Worm (Caenorhabditis elegans): Measurements from ENCODE around the gene R10E4.1.
A peak's percentile ranks its signal among the peaks of the same experiment; 100 is the strongest.

Gene R10E4.1

DNA sequence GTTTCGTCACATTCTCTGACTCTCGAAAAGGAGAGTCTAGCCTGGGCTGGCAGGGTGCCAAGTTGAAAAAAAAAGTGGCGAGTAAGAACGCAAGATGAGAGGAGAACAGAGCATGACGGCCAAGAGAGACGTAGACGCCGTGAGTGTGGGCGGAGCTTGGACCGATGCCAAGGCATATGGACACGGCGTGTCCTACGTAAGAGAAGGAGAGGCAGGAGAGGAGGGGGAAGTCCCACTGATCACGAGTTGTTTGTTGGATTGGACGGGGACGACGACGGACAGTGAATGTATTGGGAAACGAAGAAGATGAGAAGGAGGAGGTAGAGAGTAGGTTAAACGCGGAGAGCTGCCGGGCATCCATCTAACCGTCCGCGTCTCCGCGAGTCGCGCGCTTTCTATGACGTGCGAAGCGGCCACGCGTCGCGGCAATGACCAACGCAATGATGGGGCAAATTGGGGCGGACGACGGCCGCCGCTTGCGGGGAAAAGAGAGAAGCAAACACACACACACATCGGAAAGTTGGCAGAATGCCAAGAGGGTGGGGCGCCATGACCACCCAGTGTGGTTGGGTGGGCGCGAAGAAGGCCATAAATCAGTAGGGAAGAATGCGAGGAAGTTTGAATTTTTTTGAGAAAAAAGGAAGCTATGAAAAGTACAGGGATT lies 12.5 kb downstream of the R10E4.1 start (continued):
- peak; percentile 77 for TF ChIP-seq ets-4 (tag; optimal IDR thresholded peaks at IDR 0.05)
- no peak for TF ChIP-seq odd-2 (tag; optimal IDR thresholded peaks at IDR 0.05)
- TF ChIP-seq ztf-16 (tag; optimal IDR thresholded peaks at IDR 0.05) = peak; percentile 14
- peak; percentile 65 for TF ChIP-seq mec-3 (tag; optimal IDR thresholded peaks at IDR 0.05; ENCODE audit: borderline replicate concordance)
- peak; percentile 69 for TF ChIP-seq madf-2 (tag; optimal IDR thresholded peaks at IDR 0.05)
- peak; percentile 98 for TF ChIP-seq tbx-2 (tag; optimal IDR thresholded peaks at IDR 0.05)
- peak; percentile 46 for TF ChIP-seq fax-1 (tag; optimal IDR thresholded peaks at IDR 0.05)
- TF ChIP-seq K02D7.2 (tag; optimal IDR thresholded peaks at IDR 0.05) = no peak
- no peak for TF ChIP-seq fkh-6 (tag; optimal IDR thresholded peaks at IDR 0.05)
- peak; percentile 4 for TF ChIP-seq nhr-232 (tag; optimal IDR thresholded peaks at IDR 0.05)
- TF ChIP-seq pat-9 (tag; optimal IDR thresholded peaks at IDR 0.05) = peak; percentile 67
- TF ChIP-seq unc-3 (GFP tag; conservative IDR thresholded peaks at IDR 0.05) = no peak
- TF ChIP-seq unc-3 (tag; optimal IDR thresholded peaks at IDR 0.05) = peak; percentile 74
- peak; percentile 94 for TF ChIP-seq unc-42 (tag; optimal IDR thresholded peaks at IDR 0.05)
- TF ChIP-seq pha-4 (tag; optimal IDR thresholded peaks at IDR 0.05) = no peak
- TF ChIP-seq tbx-7 (tag; optimal IDR thresholded peaks at IDR 0.05) = peak; percentile 51
- no peak for TF ChIP-seq ceh-48 (tag; optimal IDR thresholded peaks at IDR 0.05)
- no peak for TF ChIP-seq ama-1 (optimal IDR thresholded peaks at IDR 0.05)
- no peak for TF ChIP-seq hlh-15 (tag; optimal IDR thresholded peaks at IDR 0.05)
- peak; percentile 90 for TF ChIP-seq ceh-2 (tag; optimal IDR thresholded peaks at IDR 0.05)
- peak; percentile 60 for TF ChIP-seq ceh-6 (GFP tag; optimal IDR thresholded peaks at IDR 0.05)
- TF ChIP-seq hlh-8 (tag; optimal IDR thresholded peaks at IDR 0.05) = peak; percentile 80
- peak; percentile 79 for TF ChIP-seq sdc-2 (tag; optimal IDR thresholded peaks at IDR 0.05)
- TF ChIP-seq pax-1 (tag; optimal IDR thresholded peaks at IDR 0.05) = peak; percentile 63
- no peak for TF ChIP-seq elt-4 (tag; optimal IDR thresholded peaks at IDR 0.05)
- TF ChIP-seq ceh-22 (tag; optimal IDR thresholded peaks at IDR 0.05) = no peak
- peak; percentile 98 for TF ChIP-seq unc-55 (GFP tag; optimal IDR thresholded peaks at IDR 0.05)
- TF ChIP-seq npax-4 (tag; optimal IDR thresholded peaks at IDR 0.05) = no peak
- TF ChIP-seq T23F11.4 (GFP tag; optimal IDR thresholded peaks at IDR 0.05) = peak; percentile 88
- no peak for TF ChIP-seq lin-11 (tag; optimal IDR thresholded peaks at IDR 0.05)
- TF ChIP-seq ceh-31 (tag; optimal IDR thresholded peaks at IDR 0.05) = peak; percentile 99
- peak; percentile 97 for TF ChIP-seq ref-2 (tag; optimal IDR thresholded peaks at IDR 0.05)
- peak; percentile 76 for TF ChIP-seq ceh-19 (GFP tag; optimal IDR thresholded peaks at IDR 0.05)

DNA sequence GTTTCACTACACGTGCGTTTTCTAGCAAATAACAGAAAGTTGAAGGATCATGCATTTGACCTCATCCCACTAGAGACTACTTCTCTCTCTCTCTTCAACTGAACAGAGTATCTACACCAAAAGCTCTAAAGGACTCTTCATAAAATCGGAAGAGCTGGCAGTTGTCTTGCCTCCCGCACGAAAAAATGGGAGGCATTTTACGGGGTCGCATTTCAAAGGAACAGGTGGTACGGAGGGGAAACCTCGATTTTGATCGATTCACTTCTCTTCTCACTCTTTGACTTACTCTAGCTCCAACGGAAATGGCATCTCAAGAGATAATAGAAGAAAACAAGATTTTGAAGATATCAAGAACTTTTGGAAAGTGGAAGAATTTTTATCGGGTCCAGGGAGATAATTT lies 13.6 kb downstream of the R10E4.1 start:
- TF ChIP-seq ref-2 (tag; optimal IDR thresholded peaks at IDR 0.05) (no peak), ceh-18 (tag; optimal IDR thresholded peaks at IDR 0.05) (peak; percentile 38), unc-55 (GFP tag; optimal IDR thresholded peaks at IDR 0.05) (peak; percentile 88), rnt-1 (tag; optimal IDR thresholded peaks at IDR 0.05) (peak; percentile 29), sdc-2 (tag; optimal IDR thresholded peaks at IDR 0.05) (no peak), ceh-34 (tag; optimal IDR thresholded peaks at IDR 0.05) (peak; percentile 42)

DNA sequence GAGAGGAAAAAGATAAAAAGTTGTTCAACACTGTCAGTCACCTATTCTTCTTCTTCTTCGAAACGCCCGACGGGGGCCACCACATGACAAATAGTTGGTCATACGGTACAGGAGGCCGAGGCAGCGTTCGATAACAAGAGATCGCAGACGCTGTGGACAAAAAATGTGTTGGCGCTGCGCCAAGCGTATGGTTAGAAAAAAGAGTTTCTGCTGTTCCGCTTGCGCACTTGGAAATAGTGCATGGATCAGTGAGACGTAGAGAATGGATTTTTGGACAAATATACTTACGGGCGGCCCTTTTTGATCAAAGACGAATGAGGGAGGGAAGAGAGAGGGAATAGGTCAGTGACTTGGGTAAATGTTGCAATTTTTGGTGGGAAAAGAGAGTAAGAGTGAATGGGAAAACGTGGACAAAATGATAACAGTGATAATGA lies 15.2 kb downstream of the R10E4.1 start:
- TF ChIP-seq ceh-18 (tag; optimal IDR thresholded peaks at IDR 0.05) = peak; percentile 48
- peak; percentile 79 for TF ChIP-seq hlh-30 (tag; optimal IDR thresholded peaks at IDR 0.05; ENCODE audit: insufficient read depth)
- no peak for TF ChIP-seq nfya-1 (tag; optimal IDR thresholded peaks at IDR 0.05)
- peak; percentile 14 for TF ChIP-seq pqm-1 (tag; optimal IDR thresholded peaks at IDR 0.05)
- TF ChIP-seq madf-2 (tag; optimal IDR thresholded peaks at IDR 0.05) = no peak
- TF ChIP-seq tbx-2 (tag; optimal IDR thresholded peaks at IDR 0.05) = peak; percentile 27
- peak; percentile 23 for TF ChIP-seq elt-2 (tag; optimal IDR thresholded peaks at IDR 0.05)
- no peak for TF ChIP-seq ceh-34 (tag; optimal IDR thresholded peaks at IDR 0.05)

All from whole organism, late embryonic.